Fruit fly (Drosophila melanogaster) whole organism, embryonic: ENCODE results near the gene pck.

Source experiments
- Adf1 ChIP-seq: fragments of 200-800 bp; sonication (Bioruptor generic); IDR thresholded peaks from 2 replicates; pipeline ENCODE4 v1.3.6; 2022; ENCODE audit warnings: missing biosample characterization, missing genetic modification characterization
- BEAF-32 ChIP-seq: fragments of 200-800 bp; sonication (Bioruptor generic); optimal IDR thresholded peaks from 3 replicates; lab custom pipeline; 2017; ENCODE audit warnings: missing biosample characterization, missing genetic modification characterization, mild to moderate bottlenecking, moderate library complexity, missing genetic modification reagents
- Bteb2 ChIP-seq: fragments of 200-800 bp; sonication (Bioruptor generic); optimal IDR thresholded peaks from 2 replicates; lab custom pipeline; 2016; ENCODE audit warnings: missing biosample characterization, missing genetic modification characterization
- CG10366 ChIP-seq: fragments of 200-800 bp; sonication (Bioruptor generic); IDR thresholded peaks from 2 replicates; pipeline ENCODE4 v1.3.6; 2022; ENCODE audit warnings: missing biosample characterization, missing genetic modification characterization
- CG10462 ChIP-seq: fragments of 200-800 bp; sonication (Bioruptor generic); optimal IDR thresholded peaks from 2 replicates; lab custom pipeline; 2016; ENCODE audit warnings: missing biosample characterization, missing genetic modification characterization
- CG11696 ChIP-seq: fragments of 200-800 bp; sonication (Bioruptor generic); IDR thresholded peaks from 2 replicates; pipeline ENCODE4 v1.3.6; 2022; ENCODE audit warnings: missing biosample characterization, missing genetic modification characterization
- CG12769 ChIP-seq: fragments of 200-800 bp; sonication (Bioruptor generic); optimal IDR thresholded peaks from 2 replicates; lab custom pipeline; 2019; ENCODE audit warnings: missing biosample characterization, mild to moderate bottlenecking, missing genetic modification characterization, moderate library complexity
- CG15514 ChIP-seq: fragments of 200-800 bp; sonication (Bioruptor generic); optimal IDR thresholded peaks from 3 replicates; lab custom pipeline; 2017; ENCODE audit warnings: missing biosample characterization, missing genetic modification characterization, mild to moderate bottlenecking, moderate library complexity, missing genetic modification reagents
- CG15601 ChIP-seq: fragments of 200-800 bp; sonication (Bioruptor generic); optimal IDR thresholded peaks from 3 replicates; lab custom pipeline; 2019; ENCODE audit warnings: missing biosample characterization, mild to moderate bottlenecking, missing genetic modification characterization, moderate library complexity
- CG1647 ChIP-seq: fragments of 200-800 bp; sonication (Bioruptor generic); optimal IDR thresholded peaks from 3 replicates; lab custom pipeline; 2016; ENCODE audit warnings: missing biosample characterization, missing genetic modification characterization
- CG16815 ChIP-seq: fragments of 200-800 bp; sonication (Bioruptor generic); optimal IDR thresholded peaks from 3 replicates; lab custom pipeline; 2017; ENCODE audit warnings: missing biosample characterization, mild to moderate bottlenecking, missing genetic modification characterization
- CG2712 ChIP-seq: fragments of 200-800 bp; optimal IDR thresholded peaks from 3 replicates; lab custom pipeline; 2019; ENCODE audit warnings: missing biosample characterization, mild to moderate bottlenecking, missing genetic modification characterization, moderate library complexity
- CG31365 ChIP-seq: fragments of 200-800 bp; sonication (Bioruptor generic); optimal IDR thresholded peaks from 2 replicates; lab custom pipeline; 2018; ENCODE audit warnings: missing biosample characterization, mild to moderate bottlenecking, missing genetic modification characterization
- CG5245 ChIP-seq: fragments of 200-800 bp; sonication (Bioruptor generic); optimal IDR thresholded peaks from 3 replicates; lab custom pipeline; 2016; ENCODE audit warnings: missing biosample characterization, missing genetic modification characterization
- CG6683 ChIP-seq: fragments of 200-800 bp; sonication (Bioruptor generic); optimal IDR thresholded peaks from 2 replicates; lab custom pipeline; 2017; ENCODE audit warnings: missing biosample characterization, mild to moderate bottlenecking, missing genetic modification characterization, missing genetic modification reagents
- CG6854 ChIP-seq: fragments of 200-800 bp; sonication (Bioruptor generic); optimal IDR thresholded peaks from 3 replicates; lab custom pipeline; 2017; ENCODE audit warnings: missing biosample characterization, mild to moderate bottlenecking, missing genetic modification characterization
- CG7786 ChIP-seq: fragments of 200-800 bp; sonication (Bioruptor generic); optimal IDR thresholded peaks from 2 replicates; lab custom pipeline; 2016; ENCODE audit warnings: missing biosample characterization, missing genetic modification characterization
- CG7928 ChIP-seq: fragments of 200-800 bp; sonication (Bioruptor generic); optimal IDR thresholded peaks from 2 replicates; lab custom pipeline; 2017; ENCODE audit warnings: missing biosample characterization, mild to moderate bottlenecking, missing genetic modification characterization
- CG7963 ChIP-seq: fragments of 200-800 bp; sonication (Bioruptor generic); IDR thresholded peaks from 3 replicates; pipeline ENCODE4 v1.3.6; 2022; ENCODE audit warnings: missing biosample characterization, missing genetic modification characterization; ENCODE audit not compliant: partially characterized antibody
- CG8388 ChIP-seq: fragments of 200-800 bp; sonication (Bioruptor generic); optimal IDR thresholded peaks from 2 replicates; lab custom pipeline; 2019; ENCODE audit warnings: missing biosample characterization, mild to moderate bottlenecking, missing genetic modification characterization, moderate library complexity
- CG8924 ChIP-seq: fragments of 200-800 bp; optimal IDR thresholded peaks from 3 replicates; lab custom pipeline; 2019; ENCODE audit warnings: missing biosample characterization, mild to moderate bottlenecking, missing genetic modification characterization, moderate library complexity
- CG9215 ChIP-seq: fragments of 200-800 bp; sonication (Bioruptor generic); IDR thresholded peaks from 2 replicates; pipeline ENCODE4 v1.3.6; 2022; ENCODE audit warnings: missing biosample characterization, missing genetic modification characterization
- CG9817 ChIP-seq: fragments of 200-800 bp; sonication (Bioruptor generic); optimal IDR thresholded peaks from 2 replicates; lab custom pipeline; 2018; ENCODE audit warnings: missing biosample characterization, mild to moderate bottlenecking, missing genetic modification characterization, moderate library complexity
- D19A ChIP-seq: fragments of 200-800 bp; optimal IDR thresholded peaks from 3 replicates; lab custom pipeline; 2019; ENCODE audit warnings: missing biosample characterization, mild to moderate bottlenecking, missing genetic modification characterization, moderate library complexity
- Dip2 ChIP-seq: fragments of 200-800 bp; sonication (Bioruptor generic); IDR thresholded peaks from 2 replicates; pipeline ENCODE4 v1.3.6; 2022; ENCODE audit warnings: missing biosample characterization, missing genetic modification characterization
- Doc2 ChIP-seq: fragments of 200-800 bp; sonication (Bioruptor generic); IDR thresholded peaks from 2 replicates; pipeline ENCODE4 v1.3.6; 2022; ENCODE audit warnings: missing biosample characterization, missing genetic modification characterization
- E2f2 ChIP-seq: fragments of 200-800 bp; sonication (Bioruptor generic); IDR thresholded peaks from 2 replicates; pipeline ENCODE4 v1.3.6; 2022; ENCODE audit warnings: missing biosample characterization, missing genetic modification characterization
- HHEX ChIP-seq: fragments of 200-800 bp; sonication (Bioruptor generic); optimal IDR thresholded peaks from 3 replicates; lab custom pipeline; 2017; ENCODE audit warnings: missing biosample characterization, mild to moderate bottlenecking, missing genetic modification characterization, missing genetic modification reagents
- HmgD ChIP-seq: fragments of 200-800 bp; sonication (Bioruptor generic); optimal IDR thresholded peaks from 3 replicates; lab custom pipeline; 2016; ENCODE audit warnings: missing biosample characterization, missing genetic modification characterization
- Hr51 ChIP-seq, 2 experiments: fragments of 200-800 bp; sonication (Bioruptor generic); optimal IDR thresholded peaks; 2 replicates in 1 of 2; 3 replicates in 1 of 2; lab custom pipeline; 2016 to 2018; ENCODE audit warnings: missing biosample characterization in 2 of 2, missing genetic modification characterization in 2 of 2, mild to moderate bottlenecking in 1 of 2, moderate library complexity in 1 of 2
- Hr78 ChIP-seq, 2 experiments: fragments of 200-800 bp in 1 of 2; fragments of >200 bp in 1 of 2; sonication (Bioruptor generic) in 1 of 2; optimal IDR thresholded peaks; 2 replicates each; lab custom pipeline; 2017 to 2019; ENCODE audit warnings: missing biosample characterization in 2 of 2, missing genetic modification characterization in 2 of 2, mild to moderate bottlenecking in 1 of 2, moderate library complexity in 1 of 2
- Nf-YC ChIP-seq: fragments of 200-800 bp; optimal IDR thresholded peaks from 3 replicates; lab custom pipeline; 2019; ENCODE audit warnings: missing biosample characterization, mild to moderate bottlenecking, missing genetic modification characterization, moderate library complexity
- Optix ChIP-seq: fragments of 200-800 bp; sonication (Bioruptor generic); IDR thresholded peaks from 3 replicates; pipeline ENCODE4 v1.3.6; 2022; ENCODE audit warnings: missing biosample characterization, missing genetic modification characterization
- PHDP ChIP-seq: fragments of 200-800 bp; sonication (Bioruptor generic); optimal IDR thresholded peaks from 3 replicates; lab custom pipeline; 2018; ENCODE audit warnings: missing biosample characterization, mild to moderate bottlenecking, missing genetic modification characterization, moderate library complexity
- Six4 ChIP-seq: fragments of 200-800 bp; sonication (Bioruptor generic); optimal IDR thresholded peaks from 2 replicates; lab custom pipeline; 2016; ENCODE audit warnings: missing biosample characterization, missing genetic modification characterization
- Ssrp ChIP-seq: fragments of 200-800 bp; sonication (Bioruptor generic); optimal IDR thresholded peaks from 2 replicates; lab custom pipeline; 2018; ENCODE audit warnings: missing biosample characterization, mild to moderate bottlenecking, missing genetic modification characterization, moderate library complexity
- eyg ChIP-seq: fragments of 200-800 bp; sonication (Bioruptor generic); optimal IDR thresholded peaks from 3 replicates; lab custom pipeline; 2016; ENCODE audit warnings: missing biosample characterization, missing genetic modification characterization
- lab ChIP-seq: fragments of 200-800 bp; sonication (Bioruptor generic); optimal IDR thresholded peaks from 3 replicates; lab custom pipeline; 2017; ENCODE audit warnings: missing biosample characterization, missing genetic modification characterization, mild to moderate bottlenecking, moderate library complexity, missing genetic modification reagents
- lola ChIP-seq, 3 experiments: fragments of >200 bp in 2 of 3; fragments of 200-800 bp in 1 of 3; sonication (Bioruptor generic) in 1 of 3; optimal IDR thresholded peaks; 2 replicates each; lab custom pipeline; 2017 to 2019; ENCODE audit warnings: missing biosample characterization in 3 of 3, missing genetic modification characterization in 3 of 3, mild to moderate bottlenecking in 1 of 3, moderate library complexity in 1 of 3
- nerfin-1 ChIP-seq: fragments of 200-800 bp; sonication (Bioruptor generic); optimal IDR thresholded peaks from 3 replicates; lab custom pipeline; 2019; ENCODE audit warnings: missing biosample characterization, mild to moderate bottlenecking, missing genetic modification characterization, moderate library complexity
- p53 ChIP-seq: fragments of 200-800 bp; sonication (Bioruptor generic); optimal IDR thresholded peaks from 2 replicates; lab custom pipeline; 2016; ENCODE audit warnings: missing biosample characterization, missing genetic modification characterization
- pfk ChIP-seq: fragments of 200-800 bp; sonication (Bioruptor generic); optimal IDR thresholded peaks from 2 replicates; lab custom pipeline; 2018; ENCODE audit warnings: missing biosample characterization, mild to moderate bottlenecking, missing genetic modification characterization, moderate library complexity
- pum ChIP-seq: fragments of 200-800 bp; sonication (Bioruptor generic); optimal IDR thresholded peaks from 2 replicates; lab custom pipeline; 2016; ENCODE audit warnings: missing biosample characterization, missing genetic modification characterization
- ranshi ChIP-seq: fragments of 200-800 bp; sonication (Bioruptor generic); IDR thresholded peaks from 2 replicates; pipeline ENCODE4 v1.3.6; 2022; ENCODE audit warnings: missing biosample characterization, missing genetic modification characterization
- sens ChIP-seq: fragments of 200-800 bp; sonication (Bioruptor generic); peaks from one replicate; lab custom pipeline; 2016; ENCODE audit warnings: missing biosample characterization, missing genetic modification characterization
- shn ChIP-seq: fragments of 200-800 bp; sonication (Bioruptor generic); optimal IDR thresholded peaks from 3 replicates; lab custom pipeline; 2016; ENCODE audit warnings: missing biosample characterization, missing genetic modification characterization
- vfl ChIP-seq: fragments of 200-800 bp; sonication (Bioruptor generic); optimal IDR thresholded peaks from 2 replicates; lab custom pipeline; 2016; ENCODE audit warnings: missing biosample characterization, missing genetic modification characterization
- vnd ChIP-seq: fragments of 200-800 bp; sonication (Bioruptor generic); IDR thresholded peaks from 3 replicates; pipeline ENCODE4 v1.3.6; 2022; ENCODE audit warnings: missing biosample characterization, missing genetic modification characterization; ENCODE audit not compliant: partially characterized antibody
- z ChIP-seq: fragments of 200-800 bp; sonication (Bioruptor generic); IDR thresholded peaks from 3 replicates; pipeline ENCODE4 v1.3.6; 2022; ENCODE audit warnings: missing biosample characterization, missing genetic modification characterization
- zen2 ChIP-seq: fragments of 200-800 bp; sonication (Bioruptor generic); IDR thresholded peaks from 3 replicates; pipeline ENCODE4 v1.3.6; 2022; ENCODE audit warnings: missing biosample characterization, missing genetic modification characterization; ENCODE audit not compliant: partially characterized antibody

pck gene

DNA sequence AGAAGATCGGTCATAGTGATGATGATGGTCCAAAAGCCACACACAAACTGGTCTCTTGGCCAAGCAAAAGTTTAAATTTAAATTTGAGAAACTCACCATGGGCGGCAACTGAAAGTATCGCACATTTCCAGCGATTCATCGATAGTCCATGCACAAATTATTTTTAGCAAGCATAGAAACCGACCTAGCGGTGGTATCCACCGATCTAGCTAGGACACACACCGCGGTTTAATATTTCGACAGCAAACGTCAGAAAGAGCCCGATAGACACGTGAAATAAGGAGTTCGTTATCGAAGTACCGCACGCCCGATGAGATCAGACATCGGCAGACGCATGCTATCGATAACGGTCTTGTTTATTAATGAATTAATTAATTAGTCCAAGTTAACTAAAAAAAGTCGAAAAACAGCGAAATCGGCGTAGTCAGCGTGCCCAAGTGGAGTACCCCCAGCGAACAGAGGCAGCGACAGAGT, 42.3 kb downstream of the pck start, which contains the start of gene CG14795 (continued):
- TF ChIP-seq Ssrp (tag; lab: Kevin White, UChicago), result no peak
- peak; percentile 87 for TF ChIP-seq vnd (GFP tag; lab: Robert Waterston, UW)
- no peak for TF ChIP-seq CG10462 (GFP tag; lab: Kevin White, UChicago)
- peak; percentile 60 for TF ChIP-seq CG8924 (tag; lab: Kevin White, UChicago)
- TF ChIP-seq CG15601 (tag; lab: Kevin White, UChicago), result peak; percentile 50
- peak; percentile 49 for TF ChIP-seq CG12769 (tag; lab: Kevin White, UChicago)
- TF ChIP-seq nerfin-1 (tag; lab: Kevin White, UChicago), result peak; percentile 13
- peak; percentile 19 for TF ChIP-seq sens (GFP tag; lab: Kevin White, UChicago)
- peak; percentile 58 for TF ChIP-seq Nf-YC (tag; lab: Kevin White, UChicago)
- TF ChIP-seq Hr51 (GFP tag; optimal IDR thresholded peaks at IDR 0.05; lab: Kevin White, UChicago), result peak in 1 of 2 experiments; percentile 28
- TF ChIP-seq eyg (GFP tag; lab: Kevin White, UChicago), result no peak
- no peak for TF ChIP-seq CG6854
- no peak for TF ChIP-seq CG31365 (tag; lab: Kevin White, UChicago)
- peak; percentile 84; the same call in 2 of the 3 replicates for TF ChIP-seq zen2 (GFP tag; lab: Robert Waterston, UW)
- TF ChIP-seq CG7786 (GFP tag; lab: Kevin White, UChicago), result peak; percentile 20
- TF ChIP-seq BEAF-32 (GFP tag; lab: Kevin White, UChicago), result peak; percentile 97
- TF ChIP-seq shn (GFP tag; lab: Kevin White, UChicago), result no peak
- no peak for TF ChIP-seq Doc2 (GFP tag; lab: Robert Waterston, UW)
- TF ChIP-seq HHEX (GFP tag; lab: Kevin White, UChicago), result no peak
- no peak for TF ChIP-seq Bteb2 (GFP tag; lab: Kevin White, UChicago)
- peak; percentile 92 for TF ChIP-seq E2f2
- TF ChIP-seq z (GFP tag; lab: Robert Waterston, UW), result no peak
- no peak for TF ChIP-seq pfk (GFP tag; lab: Kevin White, UChicago)
- TF ChIP-seq HmgD (GFP tag; lab: Kevin White, UChicago), result peak; percentile 84
- TF ChIP-seq lab (GFP tag; lab: Kevin White, UChicago), result peak; percentile 24
- TF ChIP-seq CG15514 (GFP tag; lab: Kevin White, UChicago), result peak; percentile 91
- TF ChIP-seq CG11696 (GFP tag; lab: Robert Waterston, UW), result no peak
- TF ChIP-seq ranshi (GFP tag; lab: Robert Waterston, UW), result no peak
- peak; percentile 27 for TF ChIP-seq PHDP (tag; lab: Kevin White, UChicago)
- TF ChIP-seq Adf1 (GFP tag; lab: Robert Waterston, UW), result peak; percentile 38
- no peak for TF ChIP-seq Optix (GFP tag; lab: Robert Waterston, UW)
- TF ChIP-seq pum (GFP tag; lab: Kevin White, UChicago), result no peak
- no peak for TF ChIP-seq CG7928
- peak; percentile 59 for TF ChIP-seq CG2712 (tag; lab: Kevin White, UChicago)
- TF ChIP-seq CG6683 (GFP tag; lab: Kevin White, UChicago), result peak; percentile 35
- no peak for TF ChIP-seq Hr78 (GFP tag; optimal IDR thresholded peaks at IDR 0.05; lab: Kevin White, UChicago)
- TF ChIP-seq Dip2, result no peak
- peak; percentile 90 for TF ChIP-seq CG7963
- TF ChIP-seq CG5245 (GFP tag; lab: Kevin White, UChicago), result no peak
- no peak for TF ChIP-seq CG1647 (GFP tag; lab: Kevin White, UChicago)
- peak; percentile 37 for TF ChIP-seq CG9817 (tag; lab: Kevin White, UChicago)
- no peak for TF ChIP-seq Six4 (GFP tag; lab: Kevin White, UChicago)
- TF ChIP-seq D19A, result no peak
- TF ChIP-seq CG8388, result no peak
- TF ChIP-seq CG16815 (GFP tag; lab: Kevin White, UChicago), result no peak
- peak in 1 of 3 experiments; percentile 20 for TF ChIP-seq lola (GFP tag; optimal IDR thresholded peaks at IDR 0.05; lab: Kevin White, UChicago)
- peak; percentile 47 for TF ChIP-seq p53
- TF ChIP-seq CG9215 (GFP tag; lab: Robert Waterston, UW), result no peak
- no peak for TF ChIP-seq vfl (GFP tag; lab: Kevin White, UChicago)
- TF ChIP-seq CG10366 (GFP tag; lab: Robert Waterston, UW), result no peak
